Worm (Caenorhabditis elegans): ENCODE data around the gene wht-8.

DNA sequence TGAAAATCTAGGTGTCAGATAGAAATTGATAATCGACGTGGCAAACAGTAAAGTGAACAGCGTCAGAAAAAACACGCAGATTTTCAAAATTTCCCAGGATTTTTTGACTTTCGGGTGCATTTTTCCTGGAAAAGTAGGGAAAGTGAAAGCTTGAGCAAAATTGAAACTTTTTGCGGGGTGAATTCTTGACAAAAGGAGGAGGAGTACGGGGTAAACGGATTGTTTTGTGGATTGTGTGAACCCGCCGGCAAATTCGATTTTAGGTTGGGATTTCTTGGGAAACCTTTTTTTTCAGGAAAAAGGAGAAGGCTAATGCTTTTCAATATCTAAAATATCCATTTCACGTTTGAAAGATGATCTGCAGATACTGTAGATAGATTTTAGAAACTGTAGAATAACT is 16.2 kb downstream of the wht-8 start, which contains the start of gene Y47D3A.34:
- no peak for TF ChIP-seq tbx-11 (GFP tag; IDR thresholded peaks at IDR 0.05)
- no peak for TF ChIP-seq ama-1 (optimal IDR thresholded peaks at IDR 0.05)
- TF ChIP-seq hmg-4 (GFP tag; optimal IDR thresholded peaks at IDR 0.05) = no peak
- no peak for TF ChIP-seq ceh-13 (GFP tag; optimal IDR thresholded peaks at IDR 0.05)
- TF ChIP-seq flt-1 (GFP tag; IDR thresholded peaks at IDR 0.05) = no peak
- TF ChIP-seq aly-1 (tag; optimal IDR thresholded peaks at IDR 0.05) = no peak
- no peak for TF ChIP-seq ets-7 (tag; optimal IDR thresholded peaks at IDR 0.05)

Data from whole organism, early embryonic.